Worm (Caenorhabditis elegans): ENCODE measurements around the gene marc-1.

ce11 chrV:9714909-9715308, 24.6 kb upstream of the marc-1 start, which contains the start of gene F40F9.3:
- TF ChIP-seq unc-39 (tag; optimal IDR thresholded peaks at IDR 0.05) (no peak), F13H6.1 (tag; optimal IDR thresholded peaks at IDR 0.05) (no peak), nhr-12 (tag; optimal IDR thresholded peaks at IDR 0.05) (no peak), fos-1 (tag; optimal IDR thresholded peaks at IDR 0.05) (no peak), nhr-77 (tag; optimal IDR thresholded peaks at IDR 0.05) (no peak), elt-3 (tag; optimal IDR thresholded peaks at IDR 0.05) (no peak), ztf-1 (GFP tag; conservative IDR thresholded peaks at IDR 0.05) (no peak), lin-11 (tag; optimal IDR thresholded peaks at IDR 0.05) (no peak), zag-1 (tag; optimal IDR thresholded peaks at IDR 0.05) (no peak), nhr-129 (tag; optimal IDR thresholded peaks at IDR 0.05) (no peak), ama-1 (optimal IDR thresholded peaks at IDR 0.05) (no peak), aly-2 (tag; optimal IDR thresholded peaks at IDR 0.05) (no peak)
